Worm (Caenorhabditis elegans) whole organism, young adult: Measurements from ENCODE around the gene R102.6.

Source experiments
- F10E7.11 ChIP-seq: sonication (generic microtip); optimal IDR thresholded peaks from 2 replicates; lab custom pipeline; 2017; ENCODE audit warnings: mild to moderate bottlenecking, missing genetic modification characterization, moderate library complexity, missing compliant biosample characterization
- F49E8.2 ChIP-seq: sonication (generic microtip); optimal IDR thresholded peaks from 3 replicates; lab custom pipeline; 2017; ENCODE audit warnings: missing genetic modification characterization, mild to moderate bottlenecking, missing compliant biosample characterization, antibody characterized with exemption, moderate library complexity; ENCODE audit not compliant: insufficient read depth
- T07F8.4 ChIP-seq: sonication (generic microtip); optimal IDR thresholded peaks from 2 replicates; lab custom pipeline; 2016; ENCODE audit warnings: mild to moderate bottlenecking, missing genetic modification characterization, moderate library complexity, missing compliant biosample characterization
- Y79H2A.3 ChIP-seq: fragments of 200-800 bp; sonication (Bioruptor generic); conservative IDR thresholded peaks from 2 replicates; pipeline ENCODE4 v1.3.6; 2022; ENCODE audit warnings: missing genetic modification reagents, missing genetic modification characterization, missing compliant biosample characterization
- aptf-3 ChIP-seq: fragments of 200-800 bp; sonication (Bioruptor generic); IDR thresholded peaks from 2 replicates; pipeline ENCODE4 v1.3.6; 2022; ENCODE audit warnings: missing genetic modification characterization, missing compliant biosample characterization
- ekl-4 ChIP-seq: fragments of 200-800 bp; sonication (Bioruptor generic); IDR thresholded peaks from 2 replicates; pipeline ENCODE4 v1.3.6; 2022; ENCODE audit warnings: missing genetic modification reagents, missing genetic modification characterization, missing compliant biosample characterization
- ets-4 ChIP-seq: fragments of 200-800 bp; sonication (Bioruptor generic); optimal IDR thresholded peaks from 2 replicates; lab custom pipeline; 2018; ENCODE audit warnings: mild to moderate bottlenecking, missing genetic modification characterization, missing compliant biosample characterization
- hrde-1 ChIP-seq: sonication (generic microtip); optimal IDR thresholded peaks from 2 replicates; lab custom pipeline; 2016; ENCODE audit warnings: missing genetic modification characterization, mild to moderate bottlenecking, missing compliant biosample characterization, moderate library complexity, missing genotype, missing genetic modification reagents, borderline replicate concordance
- lag-1 ChIP-seq: fragments of 200-800 bp; sonication (Bioruptor generic); IDR thresholded peaks from 2 replicates; pipeline ENCODE4 v1.3.6; 2022; ENCODE audit warnings: missing genetic modification reagents, missing genetic modification characterization, missing compliant biosample characterization
- madf-8 ChIP-seq: fragments of 200-800 bp; sonication (Bioruptor generic); conservative IDR thresholded peaks from 2 replicates; pipeline ENCODE4 v1.3.6; 2022; ENCODE audit warnings: missing genetic modification reagents, missing genetic modification characterization, missing compliant biosample characterization
- rcor-1 ChIP-seq: fragments of 200-800 bp; sonication (Bioruptor generic); IDR thresholded peaks from 2 replicates; pipeline ENCODE4 v1.3.6; 2022; ENCODE audit warnings: missing genetic modification reagents, missing genetic modification characterization, missing compliant biosample characterization
- snpc-4 ChIP-seq, 5 experiments: fragments of 150-350 bp in 1 of 5; sonication (generic microtip) in 4 of 5; optimal IDR thresholded peaks; 2 replicates each; lab custom pipeline; 2014 to 2018; ENCODE audit warnings: missing genetic modification characterization in 5 of 5, missing biosample characterization in 3 of 5, antibody characterized with exemption in 2 of 5, mild to moderate bottlenecking in 2 of 5, missing compliant biosample characterization in 2 of 5, missing genotype in 2 of 5, moderate library complexity in 2 of 5, missing genetic modification reagents in 1 of 5
- unc-62 ChIP-seq: fragments of 150-350 bp; optimal IDR thresholded peaks from 2 replicates; lab custom pipeline; 2014; ENCODE audit warnings: missing biosample characterization, missing genetic modification reagents, missing genetic modification characterization
- ztf-26 ChIP-seq: sonication (generic microtip); optimal IDR thresholded peaks from 2 replicates; lab custom pipeline; 2017; ENCODE audit warnings: missing genetic modification characterization, missing compliant biosample characterization

ce11 chrIV:10750041-10750440 lies 44.1 kb upstream of the R102.6 start, which contains the start of gene T25B9.1:
- TF ChIP-seq unc-62 (GFP tag; lab: Kevin White, UChicago) (no peak), F49E8.2 (tag; lab: Kevin White, UChicago) (no peak), aptf-3 (GFP tag; lab: Robert Waterston, UW) (no peak), rcor-1 (GFP tag; lab: Robert Waterston, UW) (no peak), ztf-26 (no peak), lag-1 (GFP tag; lab: Robert Waterston, UW) (no peak), F10E7.11 (no peak), madf-8 (no peak), hrde-1 (no peak), Y79H2A.3 (GFP tag; lab: Robert Waterston, UW) (no peak), snpc-4 (GFP tag; optimal IDR thresholded peaks at IDR 0.05; lab: Kevin White, UChicago) (no peak), snpc-4 (tag; optimal IDR thresholded peaks at IDR 0.05; lab: Kevin White, UChicago) (no peak), T07F8.4 (tag; lab: Kevin White, UChicago) (no peak), ets-4 (GFP tag; lab: Kevin White, UChicago) (no peak), ekl-4 (GFP tag; lab: Robert Waterston, UW) (no peak)
